Worm (Caenorhabditis elegans) whole organism, L4/young adult: ENCODE results near the gene F13D11.3.
A peak's percentile ranks its signal among the peaks of the same experiment; 100 is the strongest.

Experiments
- W03F9.2 ChIP-seq: fragments of 150-350 bp; optimal IDR thresholded peaks from 2 replicates; lab custom pipeline; 2014; ENCODE audit warnings: missing biosample characterization, missing genetic modification characterization
- dao-5 ChIP-seq: sonication (generic microtip); optimal IDR thresholded peaks from 2 replicates; lab custom pipeline; 2016; ENCODE audit warnings: missing genotype, missing genetic modification characterization, moderate library complexity, missing compliant biosample characterization
- him-1 ChIP-seq: sonication (generic microtip); optimal IDR thresholded peaks from 2 replicates; lab custom pipeline; 2016; ENCODE audit warnings: missing genotype, missing genetic modification reagents, missing genetic modification characterization, missing compliant biosample characterization

The F13D11.3 gene

DNA sequence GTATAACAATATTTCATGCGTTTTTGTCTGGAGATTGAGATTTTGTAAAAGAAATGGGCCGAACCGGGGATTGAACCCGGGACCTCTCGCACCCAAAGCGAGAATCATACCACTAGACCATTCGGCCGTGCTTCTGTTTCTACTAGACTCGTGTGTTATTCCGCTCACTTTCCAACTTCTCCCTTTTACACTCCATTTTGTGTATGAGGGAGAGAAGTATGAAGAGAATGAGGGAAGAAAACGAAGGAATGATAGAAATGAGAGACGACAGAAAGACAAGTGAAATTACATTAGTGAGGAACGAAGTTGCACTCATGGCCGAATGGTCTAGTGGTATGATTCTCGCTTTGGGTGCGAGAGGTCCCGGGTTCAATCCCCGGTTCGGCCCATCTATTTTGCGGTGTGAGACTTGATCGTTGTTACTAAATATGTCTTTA is 4.5 kb downstream of the F13D11.3 start:
- TF ChIP-seq him-1 = peak; percentile 89
- peak; percentile 58 for TF ChIP-seq W03F9.2
- TF ChIP-seq dao-5 = peak; percentile 84

DNA sequence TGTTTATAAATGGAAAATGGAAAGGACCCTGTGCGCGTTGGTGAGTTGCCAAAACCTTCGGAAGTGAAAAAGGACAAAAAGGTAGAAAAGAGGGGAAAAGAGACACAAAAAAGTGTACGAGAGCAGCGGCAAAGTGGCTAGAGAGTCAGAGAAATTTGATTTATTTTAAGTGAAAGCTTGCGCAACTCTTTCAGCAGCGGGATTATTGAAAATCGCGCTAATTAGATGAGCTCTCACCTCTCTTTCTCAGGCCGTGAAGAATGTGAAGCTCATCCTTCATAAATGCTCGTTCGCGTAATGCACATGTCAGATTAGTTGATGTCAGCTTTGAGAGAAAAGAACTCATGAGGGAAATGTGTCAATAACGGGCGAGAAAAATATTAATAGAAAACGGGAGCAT is 6.5 kb downstream of the F13D11.3 start:
- no peak for TF ChIP-seq him-1
- no peak for TF ChIP-seq dao-5
- TF ChIP-seq W03F9.2 = no peak

DNA sequence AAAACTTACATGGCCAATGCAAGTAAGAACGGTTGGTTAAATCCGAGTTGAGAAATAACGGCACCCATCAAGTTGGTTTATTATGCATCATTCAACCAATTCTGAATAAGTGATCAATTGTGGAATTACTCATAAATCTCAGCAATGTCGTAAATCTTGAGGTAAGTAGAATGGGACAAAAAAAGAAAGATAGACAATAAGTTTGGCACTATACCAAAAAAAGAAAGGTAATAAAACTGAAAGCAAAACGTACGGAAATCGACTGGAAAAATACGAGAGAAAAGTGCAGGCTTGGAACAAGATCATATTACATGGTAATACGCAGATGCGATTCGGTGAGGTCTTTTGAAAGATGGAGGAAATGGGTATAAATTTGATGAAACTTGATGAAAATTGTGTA is 7.0 kb downstream of the F13D11.3 start, which contains the start of gene F46G11.4:
Gene F46G11.4 (minus strand): TSS at position 101 of the 400 bp plus-strand sequence.
- TF ChIP-seq him-1 = no peak
- TF ChIP-seq W03F9.2 = no peak
- no peak for TF ChIP-seq dao-5

DNA sequence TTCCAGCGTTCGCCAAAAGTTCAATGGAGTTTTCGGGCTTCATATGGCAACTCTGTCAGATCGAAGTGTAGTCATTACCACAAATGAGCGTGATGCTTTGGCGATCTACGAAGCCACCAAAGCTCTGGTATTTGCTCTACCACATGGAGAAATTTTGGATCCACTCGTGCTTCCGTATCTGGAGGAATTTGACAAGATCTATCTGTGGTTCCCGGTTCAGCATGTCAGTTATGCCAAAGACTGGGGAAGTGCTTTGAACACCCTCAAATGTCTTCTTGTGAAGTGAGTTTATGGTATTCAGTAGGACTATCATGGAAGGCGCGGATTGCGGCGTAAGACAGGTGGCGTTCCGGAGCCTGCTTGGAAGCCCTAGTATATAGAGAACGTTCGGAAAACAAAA is 11.3 kb downstream of the F13D11.3 start:
- TF ChIP-seq W03F9.2 = no peak
- no peak for TF ChIP-seq him-1
- TF ChIP-seq dao-5 = no peak

DNA sequence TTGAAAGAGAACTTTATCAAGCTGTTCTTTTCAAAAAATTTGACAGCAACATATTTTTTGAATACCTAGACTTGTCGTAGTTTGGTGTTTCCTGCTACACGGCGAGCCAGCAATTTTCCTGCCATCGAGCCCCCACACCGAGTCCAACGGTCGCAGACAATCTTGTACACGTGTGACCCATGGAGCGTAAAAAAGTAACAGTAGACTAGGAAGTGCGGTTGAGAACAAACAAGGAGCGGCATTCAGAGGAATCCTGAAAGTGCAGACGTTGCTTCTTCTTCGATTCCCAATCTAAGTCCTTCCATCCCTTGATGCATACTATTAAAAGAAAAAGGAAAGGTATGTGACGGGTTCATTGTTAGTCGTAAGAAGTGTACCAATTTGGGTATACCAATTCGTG is 14.8 kb downstream of the F13D11.3 start, which contains the start of gene twnk-1:
Gene twnk-1 (plus strand): TSS at position 301 of the 400 bp plus-strand sequence.
- TF ChIP-seq dao-5 = no peak
- TF ChIP-seq him-1 = no peak
- no peak for TF ChIP-seq W03F9.2

DNA sequence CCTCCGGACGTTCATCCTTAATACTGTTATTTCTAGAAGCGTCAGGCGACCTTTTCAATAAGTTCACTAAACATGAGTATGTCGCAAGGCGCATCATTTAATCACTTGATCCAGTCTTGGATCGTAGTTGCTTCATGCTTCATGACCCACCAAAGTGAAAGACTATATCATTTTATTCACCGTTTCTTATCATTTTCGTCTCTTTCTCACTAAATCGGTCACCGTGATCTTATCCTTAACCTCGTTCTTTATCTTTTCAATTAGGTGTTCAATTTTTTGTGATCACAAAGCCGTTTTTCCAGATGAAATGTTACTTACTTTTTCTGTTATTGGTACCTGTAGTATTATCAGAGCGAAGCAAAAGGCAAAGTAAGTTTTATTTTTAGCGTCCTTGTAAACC is 17.9 kb downstream of the F13D11.3 start, which contains the start of gene F46G11.2:
Gene F46G11.2 (plus strand): TSS at position 301 of the 400 bp plus-strand sequence.
- no peak for TF ChIP-seq him-1
- TF ChIP-seq W03F9.2 = no peak
- no peak for TF ChIP-seq dao-5

DNA sequence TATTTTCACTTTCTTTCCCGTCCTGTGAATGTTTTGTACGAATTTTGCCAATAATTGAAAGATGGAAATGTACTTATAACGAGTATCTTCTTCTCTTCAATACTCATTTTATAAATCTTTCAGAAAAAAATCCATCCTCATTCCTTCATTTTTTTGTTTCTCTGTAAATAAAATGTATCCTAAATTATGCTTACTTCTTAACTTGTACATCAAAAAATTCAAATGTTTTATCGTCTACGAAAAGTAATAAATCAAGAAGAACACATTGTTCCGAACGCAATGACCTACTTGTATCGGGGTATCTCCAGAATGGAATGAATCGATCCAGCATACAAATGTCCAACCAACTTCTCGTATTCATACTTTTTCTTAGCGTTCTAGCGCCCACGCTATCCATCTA is 19.5 kb downstream of the F13D11.3 start, which contains the start of gene F46G11.6:
Gene F46G11.6 (plus strand): TSS at position 301 of the 400 bp plus-strand sequence.
- TF ChIP-seq W03F9.2 (no peak), him-1 (no peak)

DNA sequence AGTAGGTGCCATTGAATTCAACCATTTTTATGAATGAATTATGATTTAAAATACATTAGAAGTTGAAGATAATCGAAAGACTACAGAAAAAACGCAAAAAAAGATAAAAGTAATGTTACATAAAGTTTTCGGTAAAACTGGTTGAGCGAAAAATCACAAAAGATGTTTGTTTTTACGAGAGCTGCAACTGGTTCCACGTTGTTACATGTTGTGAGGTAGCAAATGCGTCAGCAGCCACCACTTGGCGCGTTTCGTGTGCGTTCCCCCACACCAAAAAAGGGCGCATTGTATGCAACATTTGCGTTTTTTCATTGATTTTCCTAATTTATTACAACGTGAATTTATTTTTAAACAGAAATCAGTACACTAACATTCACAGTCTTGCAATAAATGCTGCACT is 23.6 kb downstream of the F13D11.3 start, which contains the start of gene gakh-1:
Gene gakh-1 (plus strand): TSS at position 347 of the 400 bp plus-strand sequence.
- TF ChIP-seq dao-5 = no peak
- TF ChIP-seq W03F9.2 = peak; percentile 0
- peak; percentile 34 for TF ChIP-seq him-1

DNA sequence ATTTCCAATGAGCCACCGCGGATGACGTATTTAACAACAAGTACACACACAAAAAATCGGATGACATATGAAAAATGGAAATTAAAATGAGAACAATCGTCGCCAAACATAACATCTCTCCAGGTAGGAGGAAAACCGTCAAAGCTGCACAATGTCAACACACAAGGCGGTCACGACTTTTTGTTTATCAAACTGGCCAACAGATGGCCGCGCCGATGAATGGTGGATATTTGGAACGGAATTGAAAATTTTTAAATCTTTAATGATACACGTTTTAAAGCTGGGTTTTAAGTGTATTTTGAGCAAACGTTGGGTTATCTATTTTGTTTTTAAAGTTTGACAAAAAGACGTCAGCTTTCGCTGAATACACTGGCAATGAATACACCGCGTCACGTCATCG is 24.4 kb downstream of the F13D11.3 start:
- TF ChIP-seq him-1 = no peak
- no peak for TF ChIP-seq dao-5
- no peak for TF ChIP-seq W03F9.2

DNA sequence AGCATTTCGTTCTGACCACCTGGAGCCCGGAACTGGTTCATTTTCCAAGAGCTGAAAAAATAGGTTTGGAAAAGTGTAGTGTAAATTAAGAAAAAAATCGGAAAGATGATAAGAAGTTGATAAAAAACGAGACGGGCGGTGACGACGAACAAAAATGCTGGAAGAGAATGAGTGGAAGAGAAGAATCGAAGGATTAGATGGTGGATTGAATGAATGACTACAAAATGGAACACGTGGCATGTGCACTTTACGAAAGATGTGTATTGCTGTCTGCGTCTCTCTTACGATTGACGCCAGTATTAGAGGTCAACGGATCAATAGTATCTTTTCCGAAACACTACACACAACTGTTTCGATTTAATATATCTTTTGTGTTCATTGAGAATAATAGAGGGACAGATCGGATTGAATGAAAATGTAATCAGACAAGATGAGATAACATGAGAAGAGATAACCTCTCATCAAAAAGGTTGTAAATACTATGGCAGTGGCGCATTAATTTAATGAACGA is 25.0 kb downstream of the F13D11.3 start, which contains the start of gene sft-4:
Gene sft-4 (minus strand): TSS at position 51 of the 511 bp plus-strand sequence.
- TF ChIP-seq dao-5 = no peak
- TF ChIP-seq W03F9.2 = no peak
- TF ChIP-seq him-1 = no peak

DNA sequence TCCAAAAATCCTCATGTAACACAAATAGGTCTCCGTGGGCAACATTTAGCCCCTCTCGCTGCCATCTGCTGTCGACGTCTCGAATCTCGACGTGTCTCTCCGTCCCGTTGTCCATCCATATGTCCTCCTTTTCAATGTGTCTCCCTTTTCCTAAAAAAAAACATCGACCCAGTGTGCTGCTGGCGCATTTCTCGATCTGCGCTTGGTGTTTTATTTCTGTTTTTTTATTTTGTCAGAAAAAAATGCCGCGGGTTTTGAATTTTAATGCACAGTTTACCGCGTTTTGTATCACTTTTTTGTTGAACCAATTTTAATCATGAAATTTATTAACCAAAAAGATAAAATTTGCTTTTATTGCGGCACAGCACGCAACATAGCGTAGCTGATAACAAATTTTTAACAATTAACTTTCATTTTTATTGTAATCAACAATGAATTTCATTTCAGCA is 29.9 kb downstream of the F13D11.3 start:
- TF ChIP-seq W03F9.2 (peak; percentile 18), him-1 (peak; percentile 71), dao-5 (no peak)

DNA sequence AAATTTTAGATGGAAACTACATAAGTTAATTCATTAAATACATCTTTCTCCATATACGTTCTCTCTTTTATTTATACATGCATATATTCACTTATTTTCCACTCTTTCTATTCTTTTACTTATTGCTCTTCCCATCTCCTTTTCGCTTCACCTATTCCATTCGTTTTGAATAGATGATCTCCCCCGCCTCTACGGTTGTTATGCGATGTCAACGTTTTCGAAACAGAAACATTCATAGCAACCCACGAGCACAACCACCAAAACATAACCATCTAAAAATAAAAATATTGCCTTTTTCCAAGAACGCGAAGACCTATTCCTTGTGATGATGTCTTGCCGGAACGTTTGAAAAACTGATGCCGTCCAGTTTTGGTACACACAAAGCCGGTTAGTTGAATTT is 32.3 kb downstream of the F13D11.3 start, which contains the start of gene sym-3:
Gene sym-3 (plus strand): TSS at position 301 of the 400 bp plus-strand sequence.
- TF ChIP-seq dao-5 (no peak), W03F9.2 (no peak), him-1 (no peak)

DNA sequence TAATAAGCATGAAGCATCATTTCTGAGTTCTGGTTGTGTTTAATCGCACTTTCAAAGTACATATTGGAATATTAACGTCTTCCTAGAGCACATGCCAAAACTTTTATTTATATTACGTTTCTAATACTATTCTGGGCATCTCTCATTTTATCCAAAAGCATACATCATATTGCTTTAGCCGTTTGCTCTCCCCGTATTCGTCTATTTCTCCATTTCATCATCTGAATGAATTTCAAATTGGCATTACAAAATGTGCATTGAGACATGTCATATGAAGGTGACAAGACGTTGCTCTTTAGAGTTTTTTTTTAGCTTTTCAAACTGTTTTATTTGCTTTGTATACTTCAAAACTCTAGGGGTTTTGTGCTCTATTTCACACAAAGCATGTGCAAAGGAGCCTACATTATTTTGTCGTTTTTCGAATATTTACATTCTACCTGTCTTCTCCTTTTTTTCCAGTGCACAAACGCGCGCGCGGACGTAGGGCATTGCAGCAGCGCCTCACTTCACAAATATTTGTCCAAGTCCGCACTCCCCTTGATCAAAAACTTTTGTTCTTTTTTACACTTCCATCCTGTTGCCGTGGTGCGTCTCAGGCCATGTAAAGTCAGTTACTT is 33.1 kb downstream of the F13D11.3 start:
- no peak for TF ChIP-seq dao-5

DNA sequence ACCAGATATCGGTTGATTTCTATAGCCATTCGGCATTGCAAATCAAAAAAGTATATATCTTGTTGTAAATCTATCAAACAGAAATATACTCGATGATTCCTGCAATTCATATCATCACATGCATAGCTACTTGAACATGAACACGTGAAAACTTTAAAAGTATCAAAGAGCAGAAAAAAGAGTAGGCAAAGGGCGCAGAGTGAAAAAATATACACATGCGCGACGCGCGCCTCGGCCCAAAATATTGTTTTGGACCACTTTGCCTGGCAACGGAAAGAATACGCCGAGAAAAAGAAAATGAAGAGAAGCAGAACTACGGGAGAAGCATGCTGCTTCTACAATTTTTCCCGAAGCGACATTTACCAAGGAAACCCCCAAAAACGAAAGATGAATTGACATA is 35.1 kb downstream of the F13D11.3 start, which contains the start of gene C54H2.4:
Gene C54H2.4 (minus strand): TSS at position 101 of the 400 bp plus-strand sequence.
- TF ChIP-seq him-1 = no peak
- no peak for TF ChIP-seq W03F9.2
- TF ChIP-seq dao-5 = no peak

DNA sequence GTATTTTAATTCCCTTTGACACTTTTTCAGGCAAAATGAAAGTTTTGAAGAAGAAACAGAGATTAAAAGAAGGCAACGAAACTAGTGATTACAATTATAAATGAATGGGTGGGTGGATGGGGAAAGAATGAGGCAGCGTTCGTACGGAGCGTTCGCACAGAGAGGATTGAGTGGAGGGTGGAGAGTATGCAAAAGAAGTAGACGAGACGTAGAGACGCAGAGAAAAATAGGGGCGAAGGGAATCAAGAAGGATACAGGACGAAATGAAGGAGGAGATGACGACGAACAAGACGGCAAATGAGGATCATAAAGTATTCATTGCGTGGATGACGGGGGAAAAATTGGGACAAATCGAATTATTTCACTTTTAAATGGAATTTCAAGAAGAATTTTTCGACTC is 41.0 kb downstream of the F13D11.3 start:
- no peak for TF ChIP-seq him-1

DNA sequence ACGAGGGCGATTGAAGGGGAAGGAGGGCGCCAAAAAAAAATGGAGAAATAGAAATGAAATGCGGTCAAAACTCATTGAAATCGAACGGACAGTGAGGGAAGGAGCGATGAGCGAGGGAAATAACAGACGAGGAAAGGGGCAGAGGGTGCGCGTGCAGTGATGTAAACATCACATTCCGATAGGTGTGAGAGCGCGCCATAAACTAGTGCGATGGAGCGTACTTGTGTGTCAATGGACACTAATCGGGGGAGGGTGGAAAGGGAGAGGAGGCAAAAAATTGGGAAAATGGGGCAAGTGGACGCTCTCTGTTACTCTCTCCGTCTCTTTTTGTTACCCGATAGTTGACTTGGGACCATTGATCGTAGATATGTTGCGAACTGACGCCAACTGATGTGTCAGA is 41.8 kb downstream of the F13D11.3 start:
- TF ChIP-seq him-1 = no peak
- TF ChIP-seq dao-5 = no peak
- TF ChIP-seq W03F9.2 = no peak
